Worm (Caenorhabditis elegans): ENCODE data around the gene uev-2.
A peak's percentile ranks its signal among the peaks of the same experiment; 100 is the strongest.

Gene uev-2

DNA sequence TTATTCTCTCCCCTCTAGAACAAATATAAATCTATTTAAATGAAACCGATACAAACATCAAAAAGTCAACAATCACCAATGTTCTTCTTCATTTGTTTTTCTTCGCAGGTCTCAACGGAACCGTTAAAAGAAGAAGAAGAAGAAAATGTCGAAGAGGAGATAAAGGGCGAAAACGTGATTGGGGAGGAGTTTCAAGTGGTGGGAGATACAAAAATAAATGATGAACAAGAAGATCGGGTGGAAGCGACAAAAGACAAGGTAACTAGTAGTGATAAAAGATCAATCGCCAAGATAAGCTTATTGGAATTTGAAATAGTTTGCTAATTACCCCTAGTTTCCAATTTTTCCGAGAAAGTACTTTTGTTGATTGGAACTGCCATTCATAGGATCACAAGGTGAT, 32.7 kb upstream of the uev-2 start:
- peak; percentile 6 for TF ChIP-seq cey-2 (tag; optimal IDR thresholded peaks at IDR 0.05; ENCODE audit: borderline replicate concordance, insufficient read depth)
- TF ChIP-seq mdl-1 (tag; optimal IDR thresholded peaks at IDR 0.05): peak in 1 of 2 experiments; percentile 32
- peak in 1 of 2 experiments; percentile 61 for TF ChIP-seq unc-62 (GFP tag; optimal IDR thresholded peaks at IDR 0.05 in 1 of 2)
- no peak for TF ChIP-seq unc-62 (tag; optimal IDR thresholded peaks at IDR 0.05)
- no peak for TF ChIP-seq ama-1 (optimal IDR thresholded peaks at IDR 0.05)
- TF ChIP-seq sdz-12 (GFP tag; optimal IDR thresholded peaks at IDR 0.05): no peak
- 0 out of 2 replicates have a peak, but pooled peaks have one; percentile 12 for TF ChIP-seq dmd-6 (GFP tag; IDR thresholded peaks at IDR 0.05)
- TF ChIP-seq nhr-28 (tag; optimal IDR thresholded peaks at IDR 0.05): peak; percentile 48
- peak; percentile 18 for TF ChIP-seq hlh-30 (tag; optimal IDR thresholded peaks at IDR 0.05; ENCODE audit: insufficient read depth)
- peak; percentile 23 for TF ChIP-seq dve-1 (tag; optimal IDR thresholded peaks at IDR 0.05; ENCODE audit: insufficient read depth)
- TF ChIP-seq Y48G9A.11 (GFP tag; IDR thresholded peaks at IDR 0.05): no peak
- TF ChIP-seq dmd-9 (GFP tag; IDR thresholded peaks at IDR 0.05): no peak
- peak; percentile 42 for TF ChIP-seq aha-1 (tag)
- peak; percentile 9; the same call in 1 of the 2 replicates for TF ChIP-seq lin-29 (GFP tag; IDR thresholded peaks at IDR 0.05)

ce11 chrIII:5550844-5551243, 32.1 kb upstream of the uev-2 start:
- TF ChIP-seq tra-1 (GFP tag; IDR thresholded peaks at IDR 0.05) (0 out of 2 replicates have a peak, but pooled peaks have one; percentile 20), snpc-1.2 (GFP tag; IDR thresholded peaks at IDR 0.05) (0 out of 2 replicates have a peak, but pooled peaks have one; percentile 28), zfp-3 (GFP tag; conservative IDR thresholded peaks at IDR 0.05) (peak; percentile 90), F49E8.2 (tag; optimal IDR thresholded peaks at IDR 0.05; ENCODE audit: borderline replicate concordance) (no peak), vab-7 (GFP tag; IDR thresholded peaks at IDR 0.05) (0 out of 2 replicates have a peak, but pooled peaks have one; percentile 6), mep-1 (tag; optimal IDR thresholded peaks at IDR 0.05) (peak; percentile 53), ztf-11 (tag; optimal IDR thresholded peaks at IDR 0.05) (no peak), nhr-25 (tag; optimal IDR thresholded peaks at IDR 0.05; ENCODE audit: borderline replicate concordance, insufficient read depth) (no peak), F37D6.2 (tag; optimal IDR thresholded peaks at IDR 0.05) (no peak), zfp-2 (tag; optimal IDR thresholded peaks at IDR 0.05) (no peak), dve-1 (tag; optimal IDR thresholded peaks at IDR 0.05; ENCODE audit: insufficient read depth) (peak; percentile 62), php-3 (GFP tag; IDR thresholded peaks at IDR 0.05) (0 out of 2 replicates have a peak, but pooled peaks have one; percentile 38), R02D3.7 (tag; optimal IDR thresholded peaks at IDR 0.05) (no peak), sdz-12 (GFP tag; optimal IDR thresholded peaks at IDR 0.05) (peak; percentile 74), T26A8.4 (GFP tag; IDR thresholded peaks at IDR 0.05) (peak; percentile 47; the same call in 1 of the 2 replicates), mdt-29 (GFP tag; IDR thresholded peaks at IDR 0.05) (peak; percentile 43; the same call in 1 of the 2 replicates), T20F7.1 (GFP tag; optimal IDR thresholded peaks at IDR 0.05) (peak; percentile 12), unc-62 (GFP tag; optimal IDR thresholded peaks at IDR 0.05 in 1 of 2) (no peak), unc-62 (tag; optimal IDR thresholded peaks at IDR 0.05) (no peak), mdl-1 (tag; optimal IDR thresholded peaks at IDR 0.05) (no peak), lin-1 (GFP tag; IDR thresholded peaks at IDR 0.05) (no peak), nhr-42 (GFP tag; IDR thresholded peaks at IDR 0.05) (no peak), ama-1 (optimal IDR thresholded peaks at IDR 0.05) (peak; percentile 60), F26F4.8 (GFP tag; conservative IDR thresholded peaks at IDR 0.05) (no peak), unc-39 (tag; optimal IDR thresholded peaks at IDR 0.05) (no peak), jun-1 (tag; optimal IDR thresholded peaks at IDR 0.05) (no peak), dmd-9 (GFP tag; IDR thresholded peaks at IDR 0.05) (no peak), tag-97 (GFP tag; IDR thresholded peaks at IDR 0.05) (no peak), zip-11 (GFP tag; IDR thresholded peaks at IDR 0.05) (no peak), unc-130 (GFP tag; optimal IDR thresholded peaks at IDR 0.05) (no peak), skn-1 (tag; optimal IDR thresholded peaks at IDR 0.05) (no peak), nhr-76 (tag; optimal IDR thresholded peaks at IDR 0.05) (no peak), lsy-2 (tag; optimal IDR thresholded peaks at IDR 0.05) (peak in 1 of 2 experiments; percentile 7), ZK337.2 (GFP tag; IDR thresholded peaks at IDR 0.05) (no peak), daf-16 (GFP tag; optimal IDR thresholded peaks at IDR 0.05) (no peak), daf-16 (tag; optimal IDR thresholded peaks at IDR 0.05) (peak; percentile 46), nhr-77 (tag; optimal IDR thresholded peaks at IDR 0.05) (peak; percentile 35), mxl-2 (GFP tag; conservative IDR thresholded peaks at IDR 0.05) (no peak), daf-12 (tag; optimal IDR thresholded peaks at IDR 0.05) (no peak), attf-4 (tag; optimal IDR thresholded peaks at IDR 0.05) (no peak), nhr-6 (tag; optimal IDR thresholded peaks at IDR 0.05) (peak; percentile 22), dpl-1 (GFP tag; optimal IDR thresholded peaks at IDR 0.05) (no peak)
